Worm (Caenorhabditis elegans) whole organism, young adult: ENCODE measurements around the gene F53G2.13.

Experiments
- B0019.2 ChIP-seq: fragments of 200-800 bp; sonication (Bioruptor generic); conservative IDR thresholded peaks from 2 replicates; pipeline ENCODE4 v1.3.6; 2022; ENCODE audit warnings: missing genetic modification reagents, missing genetic modification characterization, missing compliant biosample characterization
- B0035.1 ChIP-seq: sonication (generic microtip); optimal IDR thresholded peaks from 2 replicates; lab custom pipeline; 2016; ENCODE audit warnings: missing genetic modification characterization, mild to moderate bottlenecking, missing compliant biosample characterization, missing genotype, missing genetic modification reagents
- B0336.3 ChIP-seq: fragments of 200-800 bp; sonication (Bioruptor generic); IDR thresholded peaks from 2 replicates; pipeline ENCODE4 v1.3.6; 2022; ENCODE audit warnings: missing genetic modification characterization, missing compliant biosample characterization
- D2030.7 ChIP-seq: fragments of 200-800 bp; sonication (Bioruptor generic); IDR thresholded peaks from 2 replicates; pipeline ENCODE4 v1.3.6; 2022; ENCODE audit warnings: missing genetic modification reagents, missing genetic modification characterization, missing compliant biosample characterization
- F22D6.2 ChIP-seq: sonication (generic microtip); optimal IDR thresholded peaks from 2 replicates; lab custom pipeline; 2016; ENCODE audit warnings: mild to moderate bottlenecking, missing genetic modification characterization, missing compliant biosample characterization
- T07F8.4 ChIP-seq: sonication (generic microtip); optimal IDR thresholded peaks from 2 replicates; lab custom pipeline; 2016; ENCODE audit warnings: mild to moderate bottlenecking, missing genetic modification characterization, moderate library complexity, missing compliant biosample characterization
- Y53F4B.3 ChIP-seq: fragments of 200-800 bp; sonication (Bioruptor generic); IDR thresholded peaks from 2 replicates; pipeline ENCODE4 v1.3.6; 2022; ENCODE audit warnings: missing genetic modification reagents, missing genetic modification characterization, missing compliant biosample characterization
- Y56A3A.18 ChIP-seq: fragments of 200-800 bp; sonication (Bioruptor generic); IDR thresholded peaks from 2 replicates; pipeline ENCODE4 v1.3.6; 2022; ENCODE audit warnings: missing genetic modification reagents, missing genetic modification characterization, missing compliant biosample characterization
- Y67H2A.10 ChIP-seq: fragments of 200-800 bp; sonication (Bioruptor generic); conservative IDR thresholded peaks from 2 replicates; pipeline ENCODE4 v1.3.6; 2022; ENCODE audit warnings: missing genetic modification reagents, missing genetic modification characterization, missing compliant biosample characterization
- akir-1 ChIP-seq: fragments of 200-800 bp; sonication (Bioruptor generic); optimal IDR thresholded peaks from 2 replicates; lab custom pipeline; 2018; ENCODE audit warnings: mild to moderate bottlenecking, missing genetic modification characterization, moderate library complexity, missing compliant biosample characterization
- aptf-3 ChIP-seq: fragments of 200-800 bp; sonication (Bioruptor generic); IDR thresholded peaks from 2 replicates; pipeline ENCODE4 v1.3.6; 2022; ENCODE audit warnings: missing genetic modification characterization, missing compliant biosample characterization
- attf-3 ChIP-seq: fragments of 200-800 bp; sonication (Bioruptor generic); conservative IDR thresholded peaks from 2 replicates; pipeline ENCODE4 v1.3.6; 2022; ENCODE audit warnings: missing genetic modification reagents, missing genetic modification characterization, missing compliant biosample characterization
- attf-5 ChIP-seq: fragments of 200-800 bp; sonication (Bioruptor generic); optimal IDR thresholded peaks from 2 replicates; lab custom pipeline; 2018; ENCODE audit warnings: mild to moderate bottlenecking, missing genetic modification characterization, missing compliant biosample characterization
- attf-6 ChIP-seq: fragments of 200-800 bp; sonication (Bioruptor generic); IDR thresholded peaks from 2 replicates; pipeline ENCODE4 v1.3.6; 2022; ENCODE audit warnings: missing genetic modification reagents, missing genetic modification characterization, missing compliant biosample characterization
- ccch-3 ChIP-seq: fragments of 200-800 bp; sonication (Bioruptor generic); optimal IDR thresholded peaks from 2 replicates; lab custom pipeline; 2018; ENCODE audit warnings: mild to moderate bottlenecking, missing genetic modification characterization, missing compliant biosample characterization
- ceh-27 ChIP-seq: fragments of 200-800 bp; sonication (Bioruptor generic); optimal IDR thresholded peaks from 2 replicates; lab custom pipeline; 2018; ENCODE audit warnings: mild to moderate bottlenecking, missing genetic modification characterization, moderate library complexity, missing compliant biosample characterization
- ceh-91 ChIP-seq: fragments of 200-800 bp; sonication (Bioruptor generic); IDR thresholded peaks from 2 replicates; pipeline ENCODE4 v1.3.6; 2022; ENCODE audit warnings: missing genetic modification reagents, missing genetic modification characterization, missing compliant biosample characterization
- chd-7 ChIP-seq: sonication (generic microtip); optimal IDR thresholded peaks from 2 replicates; lab custom pipeline; 2016; ENCODE audit warnings: mild to moderate bottlenecking, missing genetic modification characterization, moderate library complexity, missing compliant biosample characterization
- die-1 ChIP-seq: sonication (generic microtip); optimal IDR thresholded peaks from 2 replicates; lab custom pipeline; 2016; ENCODE audit warnings: missing genotype, mild to moderate bottlenecking, missing genetic modification characterization, missing compliant biosample characterization
- dpff-1 ChIP-seq: sonication (generic microtip); optimal IDR thresholded peaks from 2 replicates; lab custom pipeline; 2017; ENCODE audit warnings: mild to moderate bottlenecking, missing genetic modification characterization, missing compliant biosample characterization
- egl-18 ChIP-seq: fragments of 200-800 bp; sonication (Bioruptor generic); IDR thresholded peaks from 2 replicates; pipeline ENCODE4 v1.3.6; 2022; ENCODE audit warnings: missing genetic modification reagents, missing genetic modification characterization, missing compliant biosample characterization
- egl-44 ChIP-seq: fragments of 200-800 bp; sonication (Bioruptor generic); IDR thresholded peaks from 2 replicates; pipeline ENCODE4 v1.3.6; 2022; ENCODE audit warnings: missing genetic modification reagents, missing genetic modification characterization, missing compliant biosample characterization
- egrh-3 ChIP-seq: fragments of 200-800 bp; sonication (Bioruptor generic); IDR thresholded peaks from 2 replicates; pipeline ENCODE4 v1.3.6; 2022; ENCODE audit warnings: missing genetic modification reagents, missing genetic modification characterization, missing compliant biosample characterization
- fkh-3 ChIP-seq: sonication (generic microtip); optimal IDR thresholded peaks from 2 replicates; lab custom pipeline; 2016; ENCODE audit warnings: mild to moderate bottlenecking, missing genetic modification characterization, missing compliant biosample characterization
- lag-1 ChIP-seq: fragments of 200-800 bp; sonication (Bioruptor generic); IDR thresholded peaks from 2 replicates; pipeline ENCODE4 v1.3.6; 2022; ENCODE audit warnings: missing genetic modification reagents, missing genetic modification characterization, missing compliant biosample characterization
- let-607 ChIP-seq, 2 experiments: fragments of 200-800 bp in 1 of 2; sonication (Bioruptor generic) in 1 of 2; sonication (generic microtip) in 1 of 2; optimal IDR thresholded peaks; 2 replicates each; lab custom pipeline; 2016 to 2018; ENCODE audit warnings: mild to moderate bottlenecking in 2 of 2, missing compliant biosample characterization in 2 of 2, missing genetic modification characterization in 2 of 2, moderate library complexity in 2 of 2, missing genotype in 1 of 2
- lin-26 ChIP-seq: fragments of 200-800 bp; sonication (Bioruptor generic); IDR thresholded peaks from 2 replicates; pipeline ENCODE4 v1.3.6; 2022; ENCODE audit warnings: missing genetic modification reagents, missing genetic modification characterization, missing compliant biosample characterization
- lin-35 ChIP-seq, 3 experiments: fragments of 150-350 bp in 2 of 3; sonication (generic microtip) in 1 of 3; optimal IDR thresholded peaks; 2 replicates each; lab custom pipeline; 2014 to 2018; ENCODE audit warnings: missing biosample characterization in 3 of 3, missing genetic modification characterization in 3 of 3, missing genetic modification reagents in 3 of 3
- madf-10 ChIP-seq: sonication (generic microtip); optimal IDR thresholded peaks from 2 replicates; lab custom pipeline; 2016; ENCODE audit warnings: mild to moderate bottlenecking, missing genetic modification characterization, missing compliant biosample characterization
- madf-3 ChIP-seq: fragments of 200-800 bp; sonication (Bioruptor generic); IDR thresholded peaks from 2 replicates; pipeline ENCODE4 v1.3.6; 2022; ENCODE audit warnings: missing genetic modification reagents, missing genetic modification characterization, missing compliant biosample characterization
- mcd-1 ChIP-seq: fragments of 200-800 bp; sonication (Bioruptor generic); IDR thresholded peaks from 2 replicates; pipeline ENCODE4 v1.3.6; 2022; ENCODE audit warnings: missing genetic modification reagents, missing genetic modification characterization, missing compliant biosample characterization
- nfyb-1 ChIP-seq: fragments of 200-800 bp; sonication (Bioruptor generic); IDR thresholded peaks from 2 replicates; pipeline ENCODE4 v1.3.6; 2022; ENCODE audit warnings: missing genetic modification reagents, missing genetic modification characterization, missing compliant biosample characterization
- nhr-120 ChIP-seq: fragments of 200-800 bp; sonication (Bioruptor generic); IDR thresholded peaks from 2 replicates; pipeline ENCODE4 v1.3.6; 2022; ENCODE audit warnings: missing genetic modification characterization, missing compliant biosample characterization
- nhr-179 ChIP-seq: sonication (generic microtip); optimal IDR thresholded peaks from 2 replicates; lab custom pipeline; 2016; ENCODE audit warnings: mild to moderate bottlenecking, missing genetic modification characterization, missing compliant biosample characterization
- nhr-80 ChIP-seq: sonication (generic microtip); optimal IDR thresholded peaks from 2 replicates; lab custom pipeline; 2016; ENCODE audit warnings: missing genetic modification characterization, missing compliant biosample characterization
- pha-4 ChIP-seq: fragments of 150-350 bp; sonication (generic microtip); optimal IDR thresholded peaks from 2 replicates; lab custom pipeline; 2014; ENCODE audit warnings: missing biosample characterization, missing genetic modification reagents, missing genetic modification characterization
- rpc-1 ChIP-seq, 2 experiments: fragments of 150-350 bp in 1 of 2; sonication (generic microtip) in 1 of 2; optimal IDR thresholded peaks; 2 replicates each; lab custom pipeline; 2014 to 2018; ENCODE audit warnings: missing biosample characterization in 1 of 2, missing genetic modification characterization in 1 of 2, missing genetic modification reagents in 1 of 2, missing genotype in 1 of 2
- snpc-3.4 ChIP-seq: sonication (generic microtip); optimal IDR thresholded peaks from 2 replicates; lab custom pipeline; 2017; ENCODE audit warnings: missing genetic modification characterization, mild to moderate bottlenecking, missing compliant biosample characterization, antibody characterized with exemption, moderate library complexity, missing genotype, missing genetic modification reagents
- snpc-4 ChIP-seq, 5 experiments: fragments of 150-350 bp in 1 of 5; sonication (generic microtip) in 4 of 5; optimal IDR thresholded peaks; 2 replicates each; lab custom pipeline; 2014 to 2018; ENCODE audit warnings: missing genetic modification characterization in 5 of 5, missing biosample characterization in 3 of 5, antibody characterized with exemption in 2 of 5, mild to moderate bottlenecking in 2 of 5, missing compliant biosample characterization in 2 of 5, missing genotype in 2 of 5, moderate library complexity in 2 of 5, missing genetic modification reagents in 1 of 5
- sptf-2 ChIP-seq: fragments of 200-800 bp; sonication (Bioruptor generic); optimal IDR thresholded peaks from 2 replicates; lab custom pipeline; 2018; ENCODE audit warnings: mild to moderate bottlenecking, missing genetic modification characterization, missing compliant biosample characterization
- tbx-9 ChIP-seq: sonication (generic microtip); optimal IDR thresholded peaks from 2 replicates; lab custom pipeline; 2016; ENCODE audit warnings: borderline replicate concordance, missing genetic modification characterization, inconsistent platforms, missing compliant biosample characterization
- unc-62 ChIP-seq: fragments of 150-350 bp; optimal IDR thresholded peaks from 2 replicates; lab custom pipeline; 2014; ENCODE audit warnings: missing biosample characterization, missing genetic modification reagents, missing genetic modification characterization
- zim-3 ChIP-seq: sonication (generic microtip); optimal IDR thresholded peaks from 2 replicates; lab custom pipeline; 2017; ENCODE audit warnings: mild to moderate bottlenecking, missing genetic modification characterization, moderate library complexity, missing compliant biosample characterization
- ztf-18 ChIP-seq: sonication (generic microtip); optimal IDR thresholded peaks from 2 replicates; lab custom pipeline; 2016; ENCODE audit warnings: missing genotype, mild to moderate bottlenecking, missing genetic modification characterization, missing compliant biosample characterization
- ztf-3 ChIP-seq: fragments of 200-800 bp; sonication (Bioruptor generic); optimal IDR thresholded peaks from 2 replicates; lab custom pipeline; 2018; ENCODE audit warnings: mild to moderate bottlenecking, missing genetic modification characterization, missing compliant biosample characterization

Gene F53G2.13

ce11 chrII:2468885-2469284, 14.7 kb upstream of the F53G2.13 start:
- TF ChIP-seq snpc-4 (GFP tag; optimal IDR thresholded peaks at IDR 0.05; lab: Kevin White, UChicago) (no peak), snpc-4 (tag; optimal IDR thresholded peaks at IDR 0.05; lab: Kevin White, UChicago) (no peak), Y56A3A.18 (GFP tag; lab: Robert Waterston, UW) (no peak), zim-3 (tag; lab: Kevin White, UChicago) (no peak), mcd-1 (no peak), aptf-3 (GFP tag; lab: Robert Waterston, UW) (no peak), B0336.3 (no peak), nhr-179 (tag; lab: Kevin White, UChicago) (no peak), sptf-2 (GFP tag; lab: Kevin White, UChicago) (no peak), T07F8.4 (tag; lab: Kevin White, UChicago) (no peak), let-607 (tag; optimal IDR thresholded peaks at IDR 0.05; lab: Kevin White, UChicago) (no peak), Y53F4B.3 (no peak), F22D6.2 (tag; lab: Kevin White, UChicago) (no peak), lin-26 (GFP tag; lab: Robert Waterston, UW) (no peak), dpff-1 (tag; lab: Kevin White, UChicago) (no peak), lag-1 (GFP tag; lab: Robert Waterston, UW) (no peak), egrh-3 (GFP tag; lab: Robert Waterston, UW) (no peak), nfyb-1 (no peak), die-1 (tag; lab: Kevin White, UChicago) (no peak)
- TF ChIP-seq, all 124 proteins: peak for 0

ce11 chrII:2473270-2473669, 10.3 kb upstream of the F53G2.13 start, which contains the start of gene tsr-1:
Gene tsr-1, minus strand, starts transcription at chrII:2473370.
- no peak for TF ChIP-seq rpc-1 (optimal IDR thresholded peaks at IDR 0.05; lab: Kevin White, UChicago)
- no peak for TF ChIP-seq rpc-1 (tag; optimal IDR thresholded peaks at IDR 0.05; lab: Kevin White, UChicago)
- no peak for TF ChIP-seq snpc-3.4 (tag; lab: Kevin White, UChicago)
- TF ChIP-seq attf-5 (GFP tag; lab: Kevin White, UChicago): no peak
- TF ChIP-seq B0035.1 (tag; lab: Kevin White, UChicago): no peak
- no peak for TF ChIP-seq chd-7 (tag; lab: Kevin White, UChicago)
- no peak for TF ChIP-seq ccch-3 (GFP tag; lab: Kevin White, UChicago)
- no peak for TF ChIP-seq ztf-18 (tag; lab: Kevin White, UChicago)
- TF ChIP-seq lin-35 (GFP tag; optimal IDR thresholded peaks at IDR 0.05; lab: Kevin White, UChicago): no peak
- no peak for TF ChIP-seq egl-18 (GFP tag; lab: Robert Waterston, UW)
- TF ChIP-seq pha-4 (tag; lab: Kevin White, UChicago): no peak
- no peak for TF ChIP-seq nhr-120 (GFP tag; lab: Robert Waterston, UW)
- no peak for TF ChIP-seq madf-3 (GFP tag; lab: Robert Waterston, UW)
- TF ChIP-seq attf-3: no peak

ce11 chrII:2478543-2478942, 5.1 kb upstream of the F53G2.13 start, which contains the start of gene mnat-1:
Gene mnat-1, minus strand, starts transcription at chrII:2478643.
- TF ChIP-seq Y67H2A.10 (GFP tag; lab: Robert Waterston, UW) (no peak), unc-62 (GFP tag; lab: Kevin White, UChicago) (no peak), ztf-18 (tag; lab: Kevin White, UChicago) (no peak), attf-6 (GFP tag; lab: Robert Waterston, UW) (no peak), ceh-91 (no peak), D2030.7 (GFP tag; lab: Robert Waterston, UW) (no peak), akir-1 (GFP tag; lab: Kevin White, UChicago) (no peak), madf-10 (no peak), tbx-9 (tag; lab: Kevin White, UChicago) (no peak), egl-44 (GFP tag; lab: Robert Waterston, UW) (no peak), nfyb-1 (no peak), ztf-3 (no peak), B0019.2 (GFP tag; lab: Robert Waterston, UW) (no peak), ceh-27 (GFP tag; lab: Kevin White, UChicago) (no peak), nhr-80 (tag; lab: Kevin White, UChicago) (no peak), fkh-3 (tag; lab: Kevin White, UChicago) (no peak), B0336.3 (no peak), lin-26 (GFP tag; lab: Robert Waterston, UW) (no peak)
